Worm (Caenorhabditis elegans): Measurements from ENCODE around the gene srt-3.

ce11 chrV:4242431-4242830, 17.6 kb downstream of the srt-3 start, which contains the start of gene srt-12:
- TF ChIP-seq ama-1 (optimal IDR thresholded peaks at IDR 0.05) (no peak), flt-1 (GFP tag; IDR thresholded peaks at IDR 0.05) (no peak), hmg-4 (GFP tag; optimal IDR thresholded peaks at IDR 0.05) (no peak), hmbx-1 (tag; optimal IDR thresholded peaks at IDR 0.05) (no peak), pes-1 (GFP tag; IDR thresholded peaks at IDR 0.05) (no peak), scrt-1 (GFP tag; IDR thresholded peaks at IDR 0.05) (no peak), ceh-36 (tag; optimal IDR thresholded peaks at IDR 0.05) (no peak), aly-1 (tag; optimal IDR thresholded peaks at IDR 0.05) (no peak)

Data from whole organism, early embryonic.